Worm (Caenorhabditis elegans) whole organism, young adult: ENCODE measurements around the gene rack-1.

ENCODE experiments used
- B0019.2 ChIP-seq: fragments of 200-800 bp; sonication (Bioruptor generic); conservative IDR thresholded peaks from 2 replicates; pipeline ENCODE4 v1.3.6; 2022; ENCODE audit warnings: missing genetic modification reagents, missing genetic modification characterization, missing compliant biosample characterization
- B0261.1 ChIP-seq: sonication (generic microtip); optimal IDR thresholded peaks from 2 replicates; lab custom pipeline; 2016; ENCODE audit warnings: mild to moderate bottlenecking, missing genetic modification characterization, moderate library complexity, missing compliant biosample characterization
- D2030.7 ChIP-seq: fragments of 200-800 bp; sonication (Bioruptor generic); IDR thresholded peaks from 2 replicates; pipeline ENCODE4 v1.3.6; 2022; ENCODE audit warnings: missing genetic modification reagents, missing genetic modification characterization, missing compliant biosample characterization
- F10E7.11 ChIP-seq: sonication (generic microtip); optimal IDR thresholded peaks from 2 replicates; lab custom pipeline; 2017; ENCODE audit warnings: mild to moderate bottlenecking, missing genetic modification characterization, moderate library complexity, missing compliant biosample characterization
- F22D6.2 ChIP-seq: sonication (generic microtip); optimal IDR thresholded peaks from 2 replicates; lab custom pipeline; 2016; ENCODE audit warnings: mild to moderate bottlenecking, missing genetic modification characterization, missing compliant biosample characterization
- F23B12.7 ChIP-seq: sonication (generic microtip); optimal IDR thresholded peaks from 2 replicates; lab custom pipeline; 2017; ENCODE audit warnings: missing genetic modification characterization, mild to moderate bottlenecking, missing compliant biosample characterization, antibody characterized with exemption, moderate library complexity; ENCODE audit not compliant: insufficient read depth
- F33H1.4 ChIP-seq: fragments of 200-800 bp; sonication (Bioruptor generic); IDR thresholded peaks from 2 replicates; pipeline ENCODE4 v1.3.6; 2022; ENCODE audit warnings: missing genetic modification reagents, missing genetic modification characterization, missing compliant biosample characterization
- F37B4.10 ChIP-seq: fragments of 200-800 bp; sonication (Bioruptor generic); IDR thresholded peaks from 2 replicates; pipeline ENCODE4 v1.3.6; 2022; ENCODE audit warnings: missing genetic modification characterization, missing compliant biosample characterization
- F49E8.2 ChIP-seq: sonication (generic microtip); optimal IDR thresholded peaks from 3 replicates; lab custom pipeline; 2017; ENCODE audit warnings: missing genetic modification characterization, mild to moderate bottlenecking, missing compliant biosample characterization, antibody characterized with exemption, moderate library complexity; ENCODE audit not compliant: insufficient read depth
- T26A5.8 ChIP-seq: sonication (generic microtip); optimal IDR thresholded peaks from 2 replicates; lab custom pipeline; 2016; ENCODE audit warnings: missing genetic modification characterization, missing compliant biosample characterization
- Y53G8AR.9 ChIP-seq: fragments of 200-800 bp; sonication (Bioruptor generic); conservative IDR thresholded peaks from 2 replicates; pipeline ENCODE4 v1.3.6; 2022; ENCODE audit warnings: missing genetic modification reagents, missing genetic modification characterization, missing compliant biosample characterization
- Y67H2A.10 ChIP-seq: fragments of 200-800 bp; sonication (Bioruptor generic); conservative IDR thresholded peaks from 2 replicates; pipeline ENCODE4 v1.3.6; 2022; ENCODE audit warnings: missing genetic modification reagents, missing genetic modification characterization, missing compliant biosample characterization
- Y95B8A.8 ChIP-seq: fragments of 200-800 bp; sonication (Bioruptor generic); IDR thresholded peaks from 2 replicates; pipeline ENCODE4 v1.3.6; 2022; ENCODE audit warnings: missing genetic modification reagents, missing genetic modification characterization, missing compliant biosample characterization
- aptf-2 ChIP-seq: fragments of 200-800 bp; sonication (Bioruptor generic); conservative IDR thresholded peaks from 2 replicates; pipeline ENCODE4 v1.3.6; 2022; ENCODE audit warnings: missing genetic modification reagents, missing genetic modification characterization, missing compliant biosample characterization
- atf-7 ChIP-seq: sonication (generic microtip); optimal IDR thresholded peaks from 2 replicates; lab custom pipeline; 2017; ENCODE audit warnings: mild to moderate bottlenecking, missing genetic modification characterization, missing compliant biosample characterization
- bed-2 ChIP-seq: fragments of 200-800 bp; sonication (Bioruptor generic); IDR thresholded peaks from 2 replicates; pipeline ENCODE4 v1.3.6; 2022; ENCODE audit warnings: missing genetic modification reagents, missing genetic modification characterization, missing compliant biosample characterization
- ceh-91 ChIP-seq: fragments of 200-800 bp; sonication (Bioruptor generic); IDR thresholded peaks from 2 replicates; pipeline ENCODE4 v1.3.6; 2022; ENCODE audit warnings: missing genetic modification reagents, missing genetic modification characterization, missing compliant biosample characterization
- dox-1 ChIP-seq: fragments of 200-800 bp; sonication (Bioruptor generic); IDR thresholded peaks from 2 replicates; pipeline ENCODE4 v1.3.6; 2022; ENCODE audit warnings: missing genetic modification reagents, missing genetic modification characterization, missing compliant biosample characterization
- efl-1 ChIP-seq: fragments of 150-350 bp; optimal IDR thresholded peaks from 2 replicates; lab custom pipeline; 2014; ENCODE audit warnings: missing biosample characterization, missing genetic modification reagents, missing genetic modification characterization
- fkh-3 ChIP-seq: sonication (generic microtip); optimal IDR thresholded peaks from 2 replicates; lab custom pipeline; 2016; ENCODE audit warnings: mild to moderate bottlenecking, missing genetic modification characterization, missing compliant biosample characterization
- him-1 ChIP-seq: sonication (generic microtip); optimal IDR thresholded peaks from 2 replicates; lab custom pipeline; 2016; ENCODE audit warnings: missing genotype, missing genetic modification reagents, missing genetic modification characterization, missing compliant biosample characterization
- lag-1 ChIP-seq: fragments of 200-800 bp; sonication (Bioruptor generic); IDR thresholded peaks from 2 replicates; pipeline ENCODE4 v1.3.6; 2022; ENCODE audit warnings: missing genetic modification reagents, missing genetic modification characterization, missing compliant biosample characterization
- lin-40 ChIP-seq: sonication (generic microtip); optimal IDR thresholded peaks from 2 replicates; lab custom pipeline; 2016; ENCODE audit warnings: missing genetic modification characterization, mild to moderate bottlenecking, missing compliant biosample characterization, missing genotype, missing genetic modification reagents
- lin-54 ChIP-seq: fragments of 200-800 bp; sonication (Bioruptor generic); optimal IDR thresholded peaks from 2 replicates; lab custom pipeline; 2018; ENCODE audit warnings: mild to moderate bottlenecking, missing genetic modification characterization, missing compliant biosample characterization
- lsl-1 ChIP-seq: fragments of 200-800 bp; sonication (Bioruptor generic); optimal IDR thresholded peaks from 2 replicates; lab custom pipeline; 2018; ENCODE audit warnings: mild to moderate bottlenecking, missing genetic modification characterization, moderate library complexity, missing compliant biosample characterization
- madf-3 ChIP-seq: fragments of 200-800 bp; sonication (Bioruptor generic); IDR thresholded peaks from 2 replicates; pipeline ENCODE4 v1.3.6; 2022; ENCODE audit warnings: missing genetic modification reagents, missing genetic modification characterization, missing compliant biosample characterization
- madf-6 ChIP-seq: fragments of 200-800 bp; sonication (Bioruptor generic); IDR thresholded peaks from 2 replicates; pipeline ENCODE4 v1.3.6; 2022; ENCODE audit warnings: missing genetic modification reagents, missing genetic modification characterization, missing compliant biosample characterization
- madf-8 ChIP-seq: fragments of 200-800 bp; sonication (Bioruptor generic); conservative IDR thresholded peaks from 2 replicates; pipeline ENCODE4 v1.3.6; 2022; ENCODE audit warnings: missing genetic modification reagents, missing genetic modification characterization, missing compliant biosample characterization
- mes-4 ChIP-seq: sonication (generic microtip); optimal IDR thresholded peaks from 2 replicates; lab custom pipeline; 2016; ENCODE audit warnings: missing genotype, missing genetic modification characterization, missing compliant biosample characterization
- nfya-1 ChIP-seq: sonication (generic microtip); optimal IDR thresholded peaks from 2 replicates; lab custom pipeline; 2017; ENCODE audit warnings: antibody characterized with exemption, missing compliant biosample characterization, missing genetic modification characterization, borderline replicate concordance; ENCODE audit not compliant: insufficient read depth
- nhr-27 ChIP-seq: fragments of 200-800 bp; sonication (Bioruptor generic); optimal IDR thresholded peaks from 2 replicates; lab custom pipeline; 2018; ENCODE audit warnings: mild to moderate bottlenecking, missing genetic modification characterization, moderate library complexity, missing compliant biosample characterization
- nhr-80 ChIP-seq: sonication (generic microtip); optimal IDR thresholded peaks from 2 replicates; lab custom pipeline; 2016; ENCODE audit warnings: missing genetic modification characterization, missing compliant biosample characterization
- pbrm-1 ChIP-seq: fragments of 200-800 bp; sonication (Bioruptor generic); IDR thresholded peaks from 2 replicates; pipeline ENCODE4 v1.3.6; 2022; ENCODE audit warnings: missing genetic modification reagents, missing genetic modification characterization, missing compliant biosample characterization
- pha-4 ChIP-seq: fragments of 150-350 bp; sonication (generic microtip); optimal IDR thresholded peaks from 2 replicates; lab custom pipeline; 2014; ENCODE audit warnings: missing biosample characterization, missing genetic modification reagents, missing genetic modification characterization
- rpc-1 ChIP-seq, 2 experiments: fragments of 150-350 bp in 1 of 2; sonication (generic microtip) in 1 of 2; optimal IDR thresholded peaks; 2 replicates each; lab custom pipeline; 2014 to 2018; ENCODE audit warnings: missing biosample characterization in 1 of 2, missing genetic modification characterization in 1 of 2, missing genetic modification reagents in 1 of 2, missing genotype in 1 of 2
- snpc-1.3 ChIP-seq: sonication (generic microtip); optimal IDR thresholded peaks from 2 replicates; lab custom pipeline; 2017; ENCODE audit warnings: missing genetic modification characterization, mild to moderate bottlenecking, missing compliant biosample characterization, antibody characterized with exemption, moderate library complexity, missing genotype, missing genetic modification reagents; ENCODE audit not compliant: insufficient read depth
- snpc-4 ChIP-seq, 5 experiments: fragments of 150-350 bp in 1 of 5; sonication (generic microtip) in 4 of 5; optimal IDR thresholded peaks; 2 replicates each; lab custom pipeline; 2014 to 2018; ENCODE audit warnings: missing genetic modification characterization in 5 of 5, missing biosample characterization in 3 of 5, antibody characterized with exemption in 2 of 5, mild to moderate bottlenecking in 2 of 5, missing compliant biosample characterization in 2 of 5, missing genotype in 2 of 5, moderate library complexity in 2 of 5, missing genetic modification reagents in 1 of 5
- xnd-1 ChIP-seq: sonication (generic microtip); optimal IDR thresholded peaks from 2 replicates; lab custom pipeline; 2016; ENCODE audit warnings: missing genotype, missing genetic modification reagents, missing genetic modification characterization, missing compliant biosample characterization
- ztf-6 ChIP-seq: fragments of 200-800 bp; sonication (Bioruptor generic); IDR thresholded peaks from 2 replicates; pipeline ENCODE4 v1.3.6; 2022; ENCODE audit warnings: missing genetic modification reagents, missing genetic modification characterization, missing compliant biosample characterization

The rack-1 gene

ce11 chrIV:10151439-10151997, 25.0 kb upstream of the rack-1 start, which contains the start of gene copg-1 (continued):
- peak; percentile 2 for TF ChIP-seq nhr-80 (tag; lab: Kevin White, UChicago)
- no peak for TF ChIP-seq B0261.1 (tag; lab: Kevin White, UChicago)
- TF ChIP-seq F49E8.2 (tag; lab: Kevin White, UChicago), result no peak
- no peak for TF ChIP-seq F22D6.2 (tag; lab: Kevin White, UChicago)
- peak; percentile 2 for TF ChIP-seq lin-40 (tag; lab: Kevin White, UChicago)
- no peak for TF ChIP-seq mes-4 (tag; lab: Kevin White, UChicago)
- peak; percentile 4 for TF ChIP-seq snpc-4 (GFP tag; optimal IDR thresholded peaks at IDR 0.05; lab: Kevin White, UChicago)
- peak in 2 of 4 experiments; percentile 0 to 12 for TF ChIP-seq snpc-4 (tag; optimal IDR thresholded peaks at IDR 0.05; lab: Kevin White, UChicago)
- TF ChIP-seq madf-6 (GFP tag; lab: Robert Waterston, UW), result peak; percentile 58; the same call in 1 of the 2 replicates
- TF ChIP-seq F37B4.10 (GFP tag; lab: Robert Waterston, UW), result no peak
- no peak for TF ChIP-seq Y95B8A.8
- TF ChIP-seq nhr-27 (tag; lab: Kevin White, UChicago), result no peak
- TF ChIP-seq atf-7 (tag; lab: Kevin White, UChicago), result no peak
- TF ChIP-seq lin-54 (GFP tag; lab: Kevin White, UChicago), result peak; percentile 14
- no peak for TF ChIP-seq ceh-91 (GFP tag; lab: Robert Waterston, UW)
- TF ChIP-seq madf-3 (GFP tag; lab: Robert Waterston, UW), result no peak
- TF ChIP-seq pha-4 (tag; lab: Kevin White, UChicago), result peak; percentile 17
- TF ChIP-seq bed-2 (GFP tag; lab: Robert Waterston, UW), result no peak
- no peak for TF ChIP-seq Y53G8AR.9
- TF ChIP-seq, all 124 proteins: peak for 19

ce11 chrIV:10153479-10153878, 23.0 kb upstream of the rack-1 start:
- TF ChIP-seq madf-6 (GFP tag; lab: Robert Waterston, UW) (no peak), ztf-6 (GFP tag; lab: Robert Waterston, UW) (no peak), B0019.2 (GFP tag; lab: Robert Waterston, UW) (no peak), F23B12.7 (no peak), rpc-1 (optimal IDR thresholded peaks at IDR 0.05; lab: Kevin White, UChicago) (no peak), rpc-1 (tag; optimal IDR thresholded peaks at IDR 0.05; lab: Kevin White, UChicago) (no peak), aptf-2 (no peak), nfya-1 (tag; lab: Kevin White, UChicago) (no peak)

- TF ChIP-seq madf-6 (GFP tag; lab: Robert Waterston, UW) (peak; percentile 48; the same call in 1 of the 2 replicates), efl-1 (GFP tag; lab: Kevin White, UChicago) (no peak)
Measured at ce11 chrIV:10155475-10155874, 21.0 kb upstream of the rack-1 start, which contains the start of gene ttr-54. Gene ttr-54 (plus strand): TSS chrIV:10155775.

ce11 chrIV:10157034-10157433, 19.4 kb upstream of the rack-1 start:
- TF ChIP-seq T26A5.8 (tag; lab: Kevin White, UChicago), result no peak
- 0 out of 2 replicates have a peak, but pooled peaks have one; percentile 33 for TF ChIP-seq ceh-91 (GFP tag; lab: Robert Waterston, UW)
- TF ChIP-seq madf-6 (GFP tag; lab: Robert Waterston, UW), result peak; percentile 90
- TF ChIP-seq F49E8.2 (tag; lab: Kevin White, UChicago), result peak; percentile 31
- TF ChIP-seq F33H1.4 (GFP tag; lab: Robert Waterston, UW), result peak; percentile 90
- peak; percentile 78 for TF ChIP-seq madf-8
- TF ChIP-seq D2030.7 (GFP tag; lab: Robert Waterston, UW), result peak; percentile 51
- no peak for TF ChIP-seq lag-1
- peak; percentile 80 for TF ChIP-seq xnd-1 (tag; lab: Kevin White, UChicago)
- TF ChIP-seq F10E7.11 (tag; lab: Kevin White, UChicago), result no peak
- TF ChIP-seq lsl-1 (GFP tag; lab: Kevin White, UChicago), result peak; percentile 95
- no peak for TF ChIP-seq fkh-3 (tag; lab: Kevin White, UChicago)
- TF ChIP-seq snpc-1.3 (tag; lab: Kevin White, UChicago), result peak; percentile 6
- no peak for TF ChIP-seq Y67H2A.10 (GFP tag; lab: Robert Waterston, UW)
- peak; percentile 10 for TF ChIP-seq lin-54 (GFP tag; lab: Kevin White, UChicago)
- TF ChIP-seq pbrm-1 (GFP tag; lab: Robert Waterston, UW), result peak; percentile 42; the same call in 1 of the 2 replicates
- no peak for TF ChIP-seq snpc-4 (GFP tag; optimal IDR thresholded peaks at IDR 0.05; lab: Kevin White, UChicago)
- peak in 1 of 4 experiments; percentile 24 for TF ChIP-seq snpc-4 (tag; optimal IDR thresholded peaks at IDR 0.05; lab: Kevin White, UChicago)
- TF ChIP-seq dox-1 (GFP tag; lab: Robert Waterston, UW), result 0 out of 2 replicates have a peak, but pooled peaks have one; percentile 30
- peak; percentile 22 for TF ChIP-seq him-1
